Fruit fly (Drosophila melanogaster) whole organism, embryonic: Measurements from ENCODE around the gene CG2493.

Experiments used
- Aef1 ChIP-seq: fragments of 200-800 bp; sonication (Bioruptor generic); IDR thresholded peaks from 3 replicates; pipeline ENCODE4 v1.3.6; 2022; ENCODE audit warnings: missing biosample characterization, missing genetic modification characterization
- CG10654 ChIP-seq: fragments of 200-800 bp; sonication (Bioruptor generic); optimal IDR thresholded peaks from 2 replicates; lab custom pipeline; 2016; ENCODE audit warnings: missing biosample characterization, missing genetic modification characterization
- CG11695 ChIP-seq: fragments of 200-800 bp; sonication (Bioruptor generic); IDR thresholded peaks from 3 replicates; pipeline ENCODE4 v1.3.6; 2022; ENCODE audit warnings: missing biosample characterization, missing genetic modification characterization
- CG11696 ChIP-seq: fragments of 200-800 bp; sonication (Bioruptor generic); IDR thresholded peaks from 2 replicates; pipeline ENCODE4 v1.3.6; 2022; ENCODE audit warnings: missing biosample characterization, missing genetic modification characterization
- CG12155 ChIP-seq: fragments of 200-800 bp; sonication (Bioruptor generic); optimal IDR thresholded peaks from 3 replicates; lab custom pipeline; 2016; ENCODE audit warnings: missing biosample characterization, missing genetic modification characterization
- CG14014 ChIP-seq: fragments of 200-800 bp; sonication (Bioruptor generic); IDR thresholded peaks from 2 replicates; pipeline ENCODE4 v1.3.6; 2022; ENCODE audit warnings: missing biosample characterization, missing genetic modification characterization
- CG15073 ChIP-seq: fragments of 200-800 bp; sonication (Bioruptor generic); optimal IDR thresholded peaks from 2 replicates; lab custom pipeline; 2016; ENCODE audit warnings: missing biosample characterization, missing genetic modification characterization
- CG1647 ChIP-seq: fragments of 200-800 bp; sonication (Bioruptor generic); optimal IDR thresholded peaks from 3 replicates; lab custom pipeline; 2016; ENCODE audit warnings: missing biosample characterization, missing genetic modification characterization
- CG18599 ChIP-seq: fragments of 200-800 bp; sonication (Bioruptor generic); optimal IDR thresholded peaks from 3 replicates; lab custom pipeline; 2017; ENCODE audit warnings: missing biosample characterization, missing genetic modification characterization, mild to moderate bottlenecking, moderate library complexity, missing genetic modification reagents
- CG30431 ChIP-seq: fragments of 200-800 bp; sonication (Bioruptor generic); optimal IDR thresholded peaks from 2 replicates; lab custom pipeline; 2017; ENCODE audit warnings: missing biosample characterization, missing genetic modification characterization
- CG32767 ChIP-seq: fragments of 200-800 bp; sonication (Bioruptor generic); IDR thresholded peaks from 2 replicates; pipeline ENCODE4 v1.3.6; 2022; ENCODE audit warnings: missing biosample characterization, missing genetic modification characterization
- CG33557 ChIP-seq: fragments of 200-800 bp; sonication (Bioruptor generic); optimal IDR thresholded peaks from 2 replicates; lab custom pipeline; 2019; ENCODE audit warnings: missing biosample characterization, mild to moderate bottlenecking, missing genetic modification characterization, moderate library complexity
- CG4360 ChIP-seq: fragments of 200-800 bp; sonication (Bioruptor generic); IDR thresholded peaks from 2 replicates; pipeline ENCODE4 v1.3.6; 2022; ENCODE audit warnings: missing biosample characterization, missing genetic modification characterization
- CG4404 ChIP-seq: fragments of 200-800 bp; sonication (Bioruptor generic); IDR thresholded peaks from 2 replicates; pipeline ENCODE4 v1.3.6; 2022; ENCODE audit warnings: missing biosample characterization, missing genetic modification characterization
- CG4617 ChIP-seq: fragments of 200-800 bp; sonication (Bioruptor generic); optimal IDR thresholded peaks from 3 replicates; lab custom pipeline; 2016; ENCODE audit warnings: missing biosample characterization, missing genetic modification characterization, borderline replicate concordance
- CG5953 ChIP-seq: fragments of 200-800 bp; sonication (Bioruptor generic); IDR thresholded peaks from 2 replicates; pipeline ENCODE4 v1.3.6; 2022; ENCODE audit warnings: missing biosample characterization, missing genetic modification characterization
- CG9797 ChIP-seq: fragments of 200-800 bp; sonication (Bioruptor generic); optimal IDR thresholded peaks from 3 replicates; lab custom pipeline; 2018; ENCODE audit warnings: missing biosample characterization, mild to moderate bottlenecking, missing genetic modification characterization
- CHES-1-like ChIP-seq: fragments of 200-800 bp; sonication (Bioruptor generic); optimal IDR thresholded peaks from 2 replicates; lab custom pipeline; 2016; ENCODE audit warnings: missing biosample characterization, missing genetic modification characterization
- CTCF ChIP-seq: fragments of 200-800 bp; sonication (Bioruptor generic); optimal IDR thresholded peaks from 2 replicates; lab custom pipeline; 2017; ENCODE audit warnings: missing biosample characterization, mild to moderate bottlenecking, missing genetic modification characterization, moderate library complexity
- Chrac-16 ChIP-seq: fragments of 200-800 bp; sonication (Bioruptor generic); optimal IDR thresholded peaks from 3 replicates; lab custom pipeline; 2016; ENCODE audit warnings: missing biosample characterization, missing genetic modification characterization
- CkIIα-i1 ChIP-seq: fragments of 200-800 bp; sonication (Bioruptor generic); IDR thresholded peaks from 2 replicates; pipeline ENCODE4 v1.3.6; 2022; ENCODE audit warnings: missing biosample characterization, missing genetic modification characterization
- D ChIP-seq, 2 experiments: fragments of 200-800 bp in 1 of 2; fragments of >200 bp in 1 of 2; sonication (Bioruptor generic) in 1 of 2; optimal IDR thresholded peaks; 2 replicates in 1 of 2; 3 replicates in 1 of 2; lab custom pipeline; 2017; ENCODE audit warnings: mild to moderate bottlenecking in 1 of 2, missing biosample characterization in 1 of 2, missing genetic modification characterization in 1 of 2, missing genetic modification reagents in 1 of 2
- D19B ChIP-seq: fragments of 200-800 bp; sonication (Bioruptor generic); optimal IDR thresholded peaks from 2 replicates; lab custom pipeline; 2017; ENCODE audit warnings: missing biosample characterization, mild to moderate bottlenecking, missing genetic modification characterization
- Gsc ChIP-seq: fragments of 200-800 bp; sonication (Bioruptor generic); IDR thresholded peaks from 2 replicates; pipeline ENCODE4 v1.3.6; 2022; ENCODE audit warnings: missing biosample characterization, missing genetic modification characterization
- HLHmδ ChIP-seq: fragments of 200-800 bp; sonication (Bioruptor generic); optimal IDR thresholded peaks from 2 replicates; lab custom pipeline; 2018; ENCODE audit warnings: missing biosample characterization, mild to moderate bottlenecking, missing genetic modification characterization, moderate library complexity
- Hr3 ChIP-seq: fragments of 200-800 bp; sonication (Bioruptor generic); optimal IDR thresholded peaks from 3 replicates; lab custom pipeline; 2016; ENCODE audit warnings: missing biosample characterization, missing genetic modification characterization
- Jarid2 ChIP-seq: fragments of 200-800 bp; sonication (Bioruptor generic); optimal IDR thresholded peaks from 3 replicates; lab custom pipeline; 2017; ENCODE audit warnings: mild to moderate bottlenecking, missing biosample characterization, missing genetic modification reagents, missing genetic modification characterization
- Lim3 ChIP-seq: fragments of 200-800 bp; sonication (Bioruptor generic); IDR thresholded peaks from 2 replicates; pipeline ENCODE4 v1.3.6; 2022; ENCODE audit warnings: missing biosample characterization, missing genetic modification characterization
- MTF-1 ChIP-seq: fragments of 200-800 bp; sonication (Bioruptor generic); optimal IDR thresholded peaks from 2 replicates; lab custom pipeline; 2018; ENCODE audit warnings: missing biosample characterization, mild to moderate bottlenecking, missing genetic modification characterization, borderline replicate concordance
- Neu2 ChIP-seq: fragments of 200-800 bp; sonication (Bioruptor generic); optimal IDR thresholded peaks from 3 replicates; lab custom pipeline; 2016; ENCODE audit warnings: missing biosample characterization, missing genetic modification characterization, borderline replicate concordance
- Optix ChIP-seq: fragments of 200-800 bp; sonication (Bioruptor generic); IDR thresholded peaks from 3 replicates; pipeline ENCODE4 v1.3.6; 2022; ENCODE audit warnings: missing biosample characterization, missing genetic modification characterization
- Spps ChIP-seq: fragments of 200-800 bp; sonication (Bioruptor generic); optimal IDR thresholded peaks from 2 replicates; lab custom pipeline; 2018; ENCODE audit warnings: missing biosample characterization, mild to moderate bottlenecking, missing genetic modification characterization
- Tbp ChIP-seq: fragments of >200 bp; optimal IDR thresholded peaks from 2 replicates; lab custom pipeline; 2018; ENCODE audit warnings: missing biosample characterization, missing genetic modification characterization
- amos ChIP-seq: fragments of 200-800 bp; sonication (Bioruptor generic); IDR thresholded peaks from 2 replicates; pipeline ENCODE4 v1.3.6; 2022; ENCODE audit warnings: missing biosample characterization, missing genetic modification characterization; ENCODE audit not compliant: partially characterized antibody
- btn ChIP-seq: fragments of 200-800 bp; sonication (Bioruptor generic); optimal IDR thresholded peaks from 2 replicates; lab custom pipeline; 2016; ENCODE audit warnings: missing biosample characterization, missing genetic modification characterization
- chif ChIP-seq, 2 experiments: fragments of 200-800 bp; sonication (Bioruptor generic); optimal IDR thresholded peaks; 3 replicates each; lab custom pipeline; 2016; ENCODE audit warnings: missing biosample characterization in 2 of 2, missing genetic modification characterization in 2 of 2
- chinmo ChIP-seq: fragments of 200-800 bp; sonication (Bioruptor generic); IDR thresholded peaks from 4 replicates; pipeline ENCODE4 v1.3.6; 2022; ENCODE audit warnings: missing biosample characterization, missing genetic modification characterization; ENCODE audit not compliant: partially characterized antibody
- chm ChIP-seq: fragments of 200-800 bp; sonication (Bioruptor generic); IDR thresholded peaks from 2 replicates; pipeline ENCODE4 v1.3.6; 2022; ENCODE audit warnings: missing biosample characterization, missing genetic modification characterization
- ci ChIP-seq: fragments of 200-800 bp; sonication (Bioruptor generic); IDR thresholded peaks from 3 replicates; pipeline ENCODE4 v1.3.6; 2022; ENCODE audit warnings: missing biosample characterization, missing genetic modification characterization
- dysf ChIP-seq: fragments of 200-800 bp; sonication (Bioruptor generic); IDR thresholded peaks from 3 replicates; pipeline ENCODE4 v1.3.6; 2022; ENCODE audit warnings: missing biosample characterization, missing genetic modification characterization
- eve ChIP-seq, 2 experiments: fragments of >200 bp; optimal IDR thresholded peaks; 2 replicates each; lab custom pipeline; 2017; ENCODE audit warnings: missing biosample characterization in 2 of 2, missing genetic modification characterization in 2 of 2
- fd64A ChIP-seq: fragments of 200-800 bp; sonication (Bioruptor generic); optimal IDR thresholded peaks from 3 replicates; lab custom pipeline; 2018; ENCODE audit warnings: missing biosample characterization, mild to moderate bottlenecking, missing genetic modification characterization
- ftz-f1 ChIP-seq: fragments of 200-800 bp; sonication (Bioruptor generic); optimal IDR thresholded peaks from 2 replicates; lab custom pipeline; 2016; ENCODE audit warnings: missing biosample characterization, missing genetic modification characterization
- grau ChIP-seq: fragments of 200-800 bp; optimal IDR thresholded peaks from 3 replicates; lab custom pipeline; 2019; ENCODE audit warnings: missing biosample characterization, mild to moderate bottlenecking, missing genetic modification characterization, moderate library complexity
- h ChIP-seq: fragments of >200 bp; optimal IDR thresholded peaks from 2 replicates; lab custom pipeline; 2017
- jumu ChIP-seq: fragments of 200-800 bp; sonication (Bioruptor generic); optimal IDR thresholded peaks from 3 replicates; lab custom pipeline; 2016; ENCODE audit warnings: missing biosample characterization, missing genetic modification characterization
- pnt ChIP-seq: fragments of 200-800 bp; sonication (Bioruptor generic); optimal IDR thresholded peaks from 3 replicates; lab custom pipeline; 2016; ENCODE audit warnings: missing biosample characterization, missing genetic modification characterization
- pros ChIP-seq: fragments of 200-800 bp; sonication (Bioruptor generic); optimal IDR thresholded peaks from 3 replicates; lab custom pipeline; 2019; ENCODE audit warnings: missing biosample characterization, mild to moderate bottlenecking, missing genetic modification characterization, moderate library complexity
- row ChIP-seq: fragments of 200-800 bp; sonication (Bioruptor generic); IDR thresholded peaks from 3 replicates; pipeline ENCODE4 v1.3.6; 2022; ENCODE audit warnings: missing biosample characterization, missing genetic modification characterization
- sd ChIP-seq: fragments of 200-800 bp; sonication (Bioruptor generic); optimal IDR thresholded peaks from 3 replicates; lab custom pipeline; 2018; ENCODE audit warnings: missing biosample characterization, mild to moderate bottlenecking, missing genetic modification characterization, moderate library complexity
- sens ChIP-seq: fragments of 200-800 bp; sonication (Bioruptor generic); peaks from one replicate; lab custom pipeline; 2016; ENCODE audit warnings: missing biosample characterization, missing genetic modification characterization
- slp2 ChIP-seq: fragments of 200-800 bp; sonication (Bioruptor generic); optimal IDR thresholded peaks from 2 replicates; lab custom pipeline; 2016; ENCODE audit warnings: missing biosample characterization, missing genetic modification characterization
- twi ChIP-seq: fragments of 200-800 bp; optimal IDR thresholded peaks from 2 replicates; lab custom pipeline; 2019; ENCODE audit warnings: missing biosample characterization, mild to moderate bottlenecking, missing genetic modification characterization, moderate library complexity
- vvl ChIP-seq: fragments of 200-800 bp; sonication (Bioruptor generic); IDR thresholded peaks from 2 replicates; pipeline ENCODE4 v1.3.6; 2022; ENCODE audit warnings: missing biosample characterization, missing genetic modification characterization
- zen ChIP-seq: fragments of 200-800 bp; sonication (Bioruptor generic); optimal IDR thresholded peaks from 3 replicates; lab custom pipeline; 2018; ENCODE audit warnings: missing biosample characterization, mild to moderate bottlenecking, missing genetic modification characterization, moderate library complexity

The CG2493 gene

DNA sequence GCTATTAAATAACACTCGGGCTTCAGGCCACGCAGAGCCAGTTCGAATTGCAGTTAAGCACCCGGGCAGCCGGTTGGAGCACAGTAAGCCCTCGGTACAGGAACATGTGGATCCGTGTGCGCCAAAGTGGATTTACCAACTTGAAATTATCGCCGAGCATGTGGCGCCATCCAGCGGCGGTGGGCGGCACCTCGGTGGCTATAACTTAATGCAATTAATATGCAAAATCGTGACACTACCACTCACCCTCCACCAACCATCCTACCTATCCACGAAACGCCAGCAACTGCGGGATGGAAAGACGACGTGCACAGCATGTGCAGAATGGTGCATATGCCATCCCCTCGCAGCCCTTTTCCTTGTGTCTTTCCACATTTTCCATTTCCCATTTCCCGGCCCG is 24.9 kb upstream of the CG2493 start (continued):
- TF ChIP-seq Optix (0 out of 3 replicates have a peak, but pooled peaks have one; percentile 9), chm (GFP tag; lab: Robert Waterston, UW) (no peak), Spps (no peak), CG15073 (no peak), CG4360 (GFP tag; lab: Robert Waterston, UW) (no peak), pnt (GFP tag; lab: Kevin White, UChicago) (no peak), amos (no peak), dysf (no peak), slp2 (GFP tag; lab: Kevin White, UChicago) (no peak), h (lab: Kevin White, UChicago) (peak; percentile 50), Chrac-16 (no peak), MTF-1 (no peak), CTCF (peak; percentile 86), Aef1 (GFP tag; lab: Robert Waterston, UW) (no peak), Hr3 (GFP tag; lab: Kevin White, UChicago) (no peak), CG30431 (GFP tag; lab: Kevin White, UChicago) (no peak), fd64A (no peak), CG18599 (GFP tag; lab: Kevin White, UChicago) (no peak), chif (GFP tag; optimal IDR thresholded peaks at IDR 0.05; lab: Kevin White, UChicago) (no peak), twi (tag; lab: Kevin White, UChicago) (peak; percentile 44), vvl (GFP tag; lab: Robert Waterston, UW) (0 out of 2 replicates have a peak, but pooled peaks have one; percentile 12), pros (GFP tag; lab: Kevin White, UChicago) (peak; percentile 11), row (GFP tag; lab: Robert Waterston, UW) (no peak), CG12155 (GFP tag; lab: Kevin White, UChicago) (no peak), CG5953 (GFP tag; lab: Robert Waterston, UW) (no peak), zen (tag; lab: Kevin White, UChicago) (peak; percentile 6), ci (0 out of 3 replicates have a peak, but pooled peaks have one; percentile 15), D (optimal IDR thresholded peaks at IDR 0.05; lab: Kevin White, UChicago) (peak; percentile 5), D (GFP tag; optimal IDR thresholded peaks at IDR 0.05; lab: Kevin White, UChicago) (no peak), CG33557 (no peak), CG11696 (GFP tag; lab: Robert Waterston, UW) (0 out of 2 replicates have a peak, but pooled peaks have one; percentile 9), jumu (no peak), Tbp (GFP tag; lab: Kevin White, UChicago) (no peak), Gsc (no peak), CG4404 (GFP tag; lab: Robert Waterston, UW) (no peak), eve (GFP tag; optimal IDR thresholded peaks at IDR 0.05; lab: Kevin White, UChicago) (peak in 1 of 2 experiments; percentile 43), grau (tag; lab: Kevin White, UChicago) (peak; percentile 28)

DNA sequence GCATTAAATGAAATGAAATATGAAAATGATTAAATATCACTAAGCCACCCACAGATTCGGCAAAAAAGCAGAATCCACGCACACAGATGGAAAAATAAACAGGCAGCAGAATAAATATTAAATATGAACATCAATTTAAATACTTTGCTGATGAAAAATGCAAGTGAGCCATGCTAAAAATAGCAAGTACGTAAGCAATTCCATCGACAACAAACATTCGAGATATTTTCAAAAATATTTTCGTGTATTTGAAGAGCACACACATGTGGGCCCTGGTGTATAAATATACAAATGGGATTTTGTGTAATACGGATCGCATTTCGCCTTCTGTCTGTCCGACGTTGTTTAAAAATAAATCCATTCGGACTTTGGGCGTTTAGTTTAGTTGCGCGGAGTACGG is 24.5 kb upstream of the CG2493 start:
- TF ChIP-seq Neu2 (GFP tag; lab: Kevin White, UChicago) (no peak), CG11695 (GFP tag; lab: Robert Waterston, UW) (no peak), Jarid2 (GFP tag; lab: Kevin White, UChicago) (no peak), ftz-f1 (GFP tag; lab: Kevin White, UChicago) (no peak), Optix (no peak), CHES-1-like (GFP tag; lab: Kevin White, UChicago) (no peak), CkIIα-i1 (GFP tag; lab: Robert Waterston, UW) (no peak), CG1647 (GFP tag; lab: Kevin White, UChicago) (no peak), HLHmδ (GFP tag; lab: Kevin White, UChicago) (no peak), btn (no peak), CG9797 (GFP tag; lab: Kevin White, UChicago) (no peak), CG32767 (no peak), CG10654 (GFP tag; lab: Kevin White, UChicago) (no peak), CG14014 (GFP tag; lab: Robert Waterston, UW) (no peak), sd (peak; percentile 66), chinmo (0 out of 4 replicates have a peak, but pooled peaks have one; percentile 11), D19B (GFP tag; lab: Kevin White, UChicago) (no peak), CG4617 (GFP tag; lab: Kevin White, UChicago) (no peak), sens (GFP tag; lab: Kevin White, UChicago) (peak; percentile 65), Lim3 (GFP tag; lab: Robert Waterston, UW) (no peak)
